Worm (Caenorhabditis elegans): ENCODE results near the gene F35C11.2.

Gene F35C11.2

DNA sequence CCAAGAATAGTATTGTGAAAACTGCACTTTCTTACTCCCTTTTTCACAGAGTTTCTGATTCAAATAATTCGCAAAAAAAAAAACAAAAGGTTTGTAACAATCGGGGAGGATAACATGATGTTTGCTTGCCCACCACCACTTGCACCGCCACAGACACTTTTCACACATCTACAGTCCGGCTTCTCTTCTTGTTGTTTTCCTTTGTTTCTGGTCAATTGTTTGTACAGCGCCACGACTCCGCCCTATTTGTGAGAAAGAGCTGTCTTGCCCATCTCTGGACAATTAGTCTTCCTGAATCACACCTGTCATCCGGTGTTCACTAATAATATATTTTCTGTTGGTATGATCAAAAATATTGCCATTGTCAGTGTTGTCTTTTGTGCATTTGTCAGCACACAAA lies 17.7 kb downstream of the F35C11.2 start, which contains the start of gene M110.9:
TSS of gene M110.9 (plus strand) at position 301 of the 400 bp plus-strand sequence.
- no peak for TF ChIP-seq tab-1 (GFP tag; IDR thresholded peaks at IDR 0.05)
- TF ChIP-seq ztf-29 (GFP tag; IDR thresholded peaks at IDR 0.05), result no peak

ce11 chrII:8226475-8226874 lies 22.2 kb downstream of the F35C11.2 start:
- TF ChIP-seq T22C8.4 (GFP tag; IDR thresholded peaks at IDR 0.05) (no peak), klf-2 (GFP tag; conservative IDR thresholded peaks at IDR 0.05) (no peak), ztf-29 (GFP tag; IDR thresholded peaks at IDR 0.05) (no peak), cog-1 (tag; optimal IDR thresholded peaks at IDR 0.05) (no peak), ref-1 (GFP tag; conservative IDR thresholded peaks at IDR 0.05) (no peak), tab-1 (GFP tag; IDR thresholded peaks at IDR 0.05) (no peak), ztf-23 (GFP tag; IDR thresholded peaks at IDR 0.05) (no peak), flt-1 (GFP tag; IDR thresholded peaks at IDR 0.05) (no peak), med-1 (GFP tag; optimal IDR thresholded peaks at IDR 0.05; ENCODE audit: insufficient read depth) (no peak)

DNA sequence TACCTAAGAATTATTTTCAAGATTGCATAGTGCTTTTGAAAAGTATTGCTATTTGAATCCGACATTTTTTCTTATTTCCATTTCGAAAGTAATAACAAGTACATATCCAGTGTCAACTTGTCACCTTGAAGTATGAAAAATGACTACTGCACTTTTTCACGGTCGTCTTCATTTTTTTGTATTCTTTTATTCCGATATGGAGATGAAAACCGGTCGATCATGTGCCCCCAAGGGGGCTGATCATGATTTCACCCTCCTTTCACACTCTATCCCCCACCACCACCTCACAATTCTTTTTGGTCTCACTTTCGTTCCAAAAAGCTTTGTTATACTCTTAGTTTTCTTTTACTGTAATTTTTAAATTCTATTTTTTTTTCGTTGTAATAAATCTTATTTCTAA lies 22.7 kb downstream of the F35C11.2 start:
- TF ChIP-seq klf-2 (GFP tag; conservative IDR thresholded peaks at IDR 0.05) (no peak), flt-1 (GFP tag; IDR thresholded peaks at IDR 0.05) (no peak), ztf-29 (GFP tag; IDR thresholded peaks at IDR 0.05) (no peak), ztf-23 (GFP tag; IDR thresholded peaks at IDR 0.05) (no peak), ref-1 (GFP tag; conservative IDR thresholded peaks at IDR 0.05) (no peak), med-1 (GFP tag; optimal IDR thresholded peaks at IDR 0.05; ENCODE audit: insufficient read depth) (no peak), cog-1 (tag; optimal IDR thresholded peaks at IDR 0.05) (no peak), T22C8.4 (GFP tag; IDR thresholded peaks at IDR 0.05) (no peak), tab-1 (GFP tag; IDR thresholded peaks at IDR 0.05) (no peak)

DNA sequence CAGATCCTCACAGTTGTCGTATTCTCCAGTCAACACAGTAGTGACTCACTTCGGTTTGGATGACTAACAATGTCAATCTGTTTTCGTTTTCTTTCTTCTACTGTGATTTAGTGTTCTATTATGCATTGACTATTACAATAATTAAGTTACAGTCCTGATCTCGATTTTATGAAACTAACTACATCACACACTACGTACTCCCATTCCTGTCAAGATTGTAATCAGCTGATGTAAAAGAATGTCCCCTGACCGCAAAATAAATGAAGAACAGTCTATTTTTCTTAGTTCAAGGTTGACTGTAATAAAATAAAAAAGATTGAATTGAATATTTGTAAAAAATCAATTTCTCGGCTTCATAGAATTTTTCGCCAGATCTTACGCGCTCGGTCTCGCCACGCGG lies 23.3 kb downstream of the F35C11.2 start:
- TF ChIP-seq cog-1 (tag; optimal IDR thresholded peaks at IDR 0.05) (no peak), ref-1 (GFP tag; conservative IDR thresholded peaks at IDR 0.05) (no peak), ztf-29 (GFP tag; IDR thresholded peaks at IDR 0.05) (no peak), T22C8.4 (GFP tag; IDR thresholded peaks at IDR 0.05) (no peak), tab-1 (GFP tag; IDR thresholded peaks at IDR 0.05) (no peak), med-1 (GFP tag; optimal IDR thresholded peaks at IDR 0.05; ENCODE audit: insufficient read depth) (no peak), flt-1 (GFP tag; IDR thresholded peaks at IDR 0.05) (no peak), klf-2 (GFP tag; conservative IDR thresholded peaks at IDR 0.05) (no peak), ztf-23 (GFP tag; IDR thresholded peaks at IDR 0.05) (no peak)

DNA sequence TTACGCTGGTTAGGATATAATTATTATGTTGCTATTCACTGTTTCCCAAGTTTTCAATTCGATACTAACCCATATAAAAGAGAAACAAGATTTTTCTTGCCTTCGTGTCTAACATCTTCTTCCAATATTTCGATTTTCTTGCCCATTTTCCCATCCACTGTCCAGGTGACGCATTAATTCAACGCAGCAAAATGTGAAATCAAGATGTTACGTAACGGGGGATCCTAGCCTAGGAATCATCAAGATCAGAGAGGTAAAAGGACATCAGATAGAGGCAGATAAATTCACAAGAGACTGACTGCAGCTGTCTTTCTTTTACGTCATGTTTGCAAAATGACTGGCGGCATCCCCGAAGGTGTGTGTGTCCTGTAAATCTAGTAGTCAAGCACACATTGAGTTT lies 24.0 kb downstream of the F35C11.2 start:
- no peak for TF ChIP-seq T22C8.4 (GFP tag; IDR thresholded peaks at IDR 0.05)
- TF ChIP-seq flt-1 (GFP tag; IDR thresholded peaks at IDR 0.05), result no peak
- no peak for TF ChIP-seq ref-1 (GFP tag; conservative IDR thresholded peaks at IDR 0.05)
- TF ChIP-seq ztf-23 (GFP tag; IDR thresholded peaks at IDR 0.05), result no peak
- no peak for TF ChIP-seq med-1 (GFP tag; optimal IDR thresholded peaks at IDR 0.05; ENCODE audit: insufficient read depth)

- TF ChIP-seq cog-1 (tag; optimal IDR thresholded peaks at IDR 0.05) (no peak), flt-1 (GFP tag; IDR thresholded peaks at IDR 0.05) (no peak), T22C8.4 (GFP tag; IDR thresholded peaks at IDR 0.05) (no peak), med-1 (GFP tag; optimal IDR thresholded peaks at IDR 0.05; ENCODE audit: insufficient read depth) (no peak), klf-2 (GFP tag; conservative IDR thresholded peaks at IDR 0.05) (no peak), ztf-23 (GFP tag; IDR thresholded peaks at IDR 0.05) (no peak), tab-1 (GFP tag; IDR thresholded peaks at IDR 0.05) (no peak), ref-1 (GFP tag; conservative IDR thresholded peaks at IDR 0.05) (no peak)
Observed at ce11 chrII:8223945-8224344, 24.7 kb downstream of the F35C11.2 start.

DNA sequence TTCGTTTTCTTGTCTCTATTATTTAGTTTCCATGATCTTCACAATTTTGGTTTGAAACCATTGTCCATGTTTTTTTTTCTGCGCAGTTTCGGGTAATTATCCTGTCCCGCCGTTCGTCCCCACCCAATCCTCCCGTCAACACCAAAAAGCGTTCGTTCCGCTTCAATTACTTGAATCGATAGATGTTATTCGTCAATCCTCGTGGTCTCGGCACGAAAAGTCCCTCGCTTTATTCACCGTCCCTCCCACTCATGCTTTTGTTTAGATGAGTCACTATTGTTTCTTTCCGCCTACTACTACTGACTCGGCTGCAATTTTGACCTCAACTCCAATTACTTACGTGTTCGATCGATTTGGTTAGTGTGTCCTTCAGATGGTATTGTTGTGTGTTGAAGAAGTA lies 25.2 kb downstream of the F35C11.2 start:
- TF ChIP-seq klf-2 (GFP tag; conservative IDR thresholded peaks at IDR 0.05) (no peak), ztf-23 (GFP tag; IDR thresholded peaks at IDR 0.05) (no peak), ref-1 (GFP tag; conservative IDR thresholded peaks at IDR 0.05) (no peak), T22C8.4 (GFP tag; IDR thresholded peaks at IDR 0.05) (no peak), tab-1 (GFP tag; IDR thresholded peaks at IDR 0.05) (no peak), flt-1 (GFP tag; IDR thresholded peaks at IDR 0.05) (no peak), med-1 (GFP tag; optimal IDR thresholded peaks at IDR 0.05; ENCODE audit: insufficient read depth) (no peak), cog-1 (tag; optimal IDR thresholded peaks at IDR 0.05) (no peak), ztf-29 (GFP tag; IDR thresholded peaks at IDR 0.05) (no peak)

DNA sequence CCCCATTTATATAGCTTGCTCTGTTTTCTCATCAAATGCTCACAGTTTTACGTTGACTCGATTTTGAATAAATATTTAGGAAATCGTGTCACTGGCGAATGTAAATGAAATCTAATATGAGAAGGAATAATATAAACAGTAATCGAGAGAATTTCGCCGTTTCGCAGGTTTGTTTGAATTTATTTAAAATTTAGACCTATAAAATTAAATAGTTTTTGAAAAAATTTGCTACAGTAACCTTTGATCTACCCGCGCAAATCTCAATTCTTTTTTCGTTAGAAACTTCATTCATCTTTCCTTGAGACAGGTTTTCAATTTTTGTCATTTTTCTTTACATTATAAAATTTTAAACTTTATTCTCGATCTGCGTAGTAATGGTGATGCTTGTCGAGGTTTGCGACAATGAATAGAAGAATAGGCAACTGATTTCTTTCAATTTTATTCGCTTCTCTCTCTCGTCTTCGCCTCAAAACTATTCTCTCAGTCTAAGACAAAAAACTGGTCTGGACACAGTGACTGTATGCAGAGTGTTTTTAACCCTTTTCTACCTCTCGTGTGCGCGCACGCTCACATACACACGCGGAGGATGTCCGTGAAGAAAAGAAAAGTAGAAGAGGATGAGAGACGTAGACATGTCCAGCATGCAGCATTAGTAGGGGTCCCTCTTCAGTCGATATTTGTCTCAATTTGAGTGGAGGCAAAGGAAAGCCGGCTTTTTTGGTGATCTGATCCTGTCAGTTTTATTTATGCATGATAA lies 26.1 kb downstream of the F35C11.2 start, which contains the start of gene dab-1:
TSS of gene dab-1 (plus strand) at position 78 of the 757 bp plus-strand sequence.
- TF ChIP-seq ztf-23 (GFP tag; IDR thresholded peaks at IDR 0.05), result no peak

DNA sequence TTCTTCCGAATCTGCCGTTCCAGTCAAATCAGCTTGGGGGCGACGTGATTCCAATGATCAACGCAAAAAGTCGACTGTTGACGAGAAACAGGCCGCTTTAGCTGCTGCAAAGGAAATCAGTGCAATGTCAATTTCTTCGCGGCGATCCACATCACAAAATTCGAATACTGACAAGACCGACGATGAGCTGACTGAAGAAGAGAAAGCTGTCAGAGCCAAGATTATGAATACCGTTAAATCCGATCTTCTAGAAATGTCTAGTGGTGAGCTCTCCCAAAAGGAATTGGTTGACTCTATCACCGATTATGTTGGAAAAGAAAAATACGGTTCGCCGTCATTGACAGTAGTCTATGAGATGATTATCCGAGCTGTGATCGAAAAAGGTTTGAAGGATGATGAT lies 28.4 kb downstream of the F35C11.2 start:
- no peak for TF ChIP-seq tab-1 (GFP tag; IDR thresholded peaks at IDR 0.05)
- no peak for TF ChIP-seq flt-1 (GFP tag; IDR thresholded peaks at IDR 0.05)
- TF ChIP-seq ztf-29 (GFP tag; IDR thresholded peaks at IDR 0.05), result no peak
- no peak for TF ChIP-seq klf-2 (GFP tag; conservative IDR thresholded peaks at IDR 0.05)
- no peak for TF ChIP-seq T22C8.4 (GFP tag; IDR thresholded peaks at IDR 0.05)
- TF ChIP-seq cog-1 (tag; optimal IDR thresholded peaks at IDR 0.05), result no peak
- TF ChIP-seq ref-1 (GFP tag; conservative IDR thresholded peaks at IDR 0.05), result no peak
- TF ChIP-seq ztf-23 (GFP tag; IDR thresholded peaks at IDR 0.05), result no peak
- no peak for TF ChIP-seq med-1 (GFP tag; optimal IDR thresholded peaks at IDR 0.05; ENCODE audit: insufficient read depth)

ce11 chrII:8218266-8218665 lies 30.4 kb downstream of the F35C11.2 start:
- no peak for TF ChIP-seq flt-1 (GFP tag; IDR thresholded peaks at IDR 0.05)
- TF ChIP-seq cog-1 (tag; optimal IDR thresholded peaks at IDR 0.05), result no peak
- no peak for TF ChIP-seq klf-2 (GFP tag; conservative IDR thresholded peaks at IDR 0.05)
- no peak for TF ChIP-seq ztf-29 (GFP tag; IDR thresholded peaks at IDR 0.05)
- no peak for TF ChIP-seq ref-1 (GFP tag; conservative IDR thresholded peaks at IDR 0.05)
- TF ChIP-seq ztf-23 (GFP tag; IDR thresholded peaks at IDR 0.05), result no peak
- no peak for TF ChIP-seq med-1 (GFP tag; optimal IDR thresholded peaks at IDR 0.05; ENCODE audit: insufficient read depth)
